Worm (Caenorhabditis elegans) whole organism, mixed stage, embryonic: Measurements from ENCODE around the gene Y45F3A.9.

ENCODE experiments used
- ceh-39 ChIP-seq: fragments of 150-350 bp; optimal IDR thresholded peaks from 2 replicates; lab custom pipeline; 2014; ENCODE audit warnings: missing biosample characterization, missing genetic modification characterization
- ceh-83 ChIP-seq: fragments of 200-800 bp; sonication (Bioruptor generic); optimal IDR thresholded peaks from 2 replicates; lab custom pipeline; 2018; ENCODE audit warnings: mild to moderate bottlenecking, missing genetic modification characterization, missing compliant biosample characterization
- lsy-2 ChIP-seq: fragments of 150-350 bp; optimal IDR thresholded peaks from 2 replicates; lab custom pipeline; 2014; ENCODE audit warnings: missing biosample characterization, missing genetic modification characterization
- tbx-8 ChIP-seq: fragments of 200-800 bp; sonication (Bioruptor generic); optimal IDR thresholded peaks from 2 replicates; lab custom pipeline; 2018; ENCODE audit warnings: mild to moderate bottlenecking, missing genetic modification characterization, moderate library complexity, missing compliant biosample characterization

Gene Y45F3A.9

ce11 chrIII:10557910-10558309, 37.1 kb downstream of the Y45F3A.9 start, which contains the start of gene T21C12.4:
Gene T21C12.4, minus strand, starts transcription at chrIII:10558010.
- TF ChIP-seq tbx-8 (GFP tag; lab: Kevin White, UChicago), result no peak
- TF ChIP-seq ceh-39 (tag; lab: Kevin White, UChicago), result no peak

ce11 chrIII:10552929-10553328, 42.0 kb downstream of the Y45F3A.9 start, which contains the start of gene T21C12.8:
Gene T21C12.8, minus strand, starts transcription at chrIII:10553029.
- TF ChIP-seq lsy-2 (tag; lab: Kevin White, UChicago), result no peak
- TF ChIP-seq ceh-83, result no peak
- TF ChIP-seq, all 35 proteins: peak for 0
